Worm (Caenorhabditis elegans): ENCODE results near the gene R144.6.

- no peak for TF ChIP-seq nhr-11 (tag; optimal IDR thresholded peaks at IDR 0.05)
- TF ChIP-seq fkh-10 (GFP tag; optimal IDR thresholded peaks at IDR 0.05) = no peak
- TF ChIP-seq tbx-2 (tag; optimal IDR thresholded peaks at IDR 0.05) = no peak
- no peak for TF ChIP-seq elt-2 (tag; optimal IDR thresholded peaks at IDR 0.05)
- no peak for TF ChIP-seq pha-4 (tag; optimal IDR thresholded peaks at IDR 0.05)
- TF ChIP-seq ceh-2 (tag; optimal IDR thresholded peaks at IDR 0.05) = no peak
- TF ChIP-seq che-1 (tag; optimal IDR thresholded peaks at IDR 0.05) = no peak
- TF ChIP-seq dve-1 (tag; optimal IDR thresholded peaks at IDR 0.05) = no peak
- no peak for TF ChIP-seq fax-1 (tag; optimal IDR thresholded peaks at IDR 0.05)
- TF ChIP-seq unc-86 (tag; optimal IDR thresholded peaks at IDR 0.05) = no peak
- TF ChIP-seq pax-1 (tag; optimal IDR thresholded peaks at IDR 0.05) = no peak
- TF ChIP-seq sdc-2 (tag; optimal IDR thresholded peaks at IDR 0.05) = no peak
- no peak for TF ChIP-seq ceh-19 (GFP tag; optimal IDR thresholded peaks at IDR 0.05)
- TF ChIP-seq nfya-1 (tag; optimal IDR thresholded peaks at IDR 0.05) = no peak
These were observed 13.0 kb upstream of the R144.6 start, which contains the start of gene larp-1 for ce11 chrIII:5017550-5017949.

Measured in whole organism, late embryonic.